Fruit fly (Drosophila melanogaster) whole organism, wandering third instar larva: ENCODE data around the gene CG17378.

ENCODE experiments used
- Myc ChIP-seq: fragments of >200 bp; optimal IDR thresholded peaks from 2 replicates; lab custom pipeline; 2017
- br ChIP-seq: fragments of 200-800 bp; sonication (Bioruptor generic); optimal IDR thresholded peaks from 2 replicates; lab custom pipeline; 2016; ENCODE audit warnings: missing biosample characterization, missing genetic modification characterization
- lola ChIP-seq: fragments of >200 bp; optimal IDR thresholded peaks from 2 replicates; lab custom pipeline; 2017; ENCODE audit warnings: missing biosample characterization, missing genetic modification characterization

DNA sequence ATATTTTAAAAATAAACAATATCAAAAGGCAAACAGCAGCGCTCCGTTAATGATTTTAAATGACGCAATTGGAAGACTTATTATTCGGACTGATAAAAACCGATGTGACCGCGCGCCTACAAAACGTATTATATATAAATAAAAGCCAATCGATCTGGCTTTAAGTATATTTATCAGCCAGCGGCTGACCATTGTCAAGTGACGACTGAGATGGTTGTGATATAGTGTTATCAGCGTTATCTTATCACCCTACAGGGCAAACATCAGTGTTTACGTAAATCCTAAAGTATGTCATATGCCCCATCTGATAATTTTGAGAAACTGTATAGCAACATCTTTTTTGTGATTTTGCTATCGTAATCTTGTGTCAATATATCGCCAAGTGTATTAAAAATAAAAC, 15.5 kb downstream of the CG17378 start:
- TF ChIP-seq br (GFP tag; lab: Kevin White, UChicago) (no peak), Myc (no peak), lola (GFP tag; lab: Kevin White, UChicago) (no peak)
